Fruit fly (Drosophila melanogaster): ENCODE data around the gene Nmdmc.

- TF ChIP-seq EcR (GFP tag; optimal IDR thresholded peaks at IDR 0.05): no peak
- TF ChIP-seq CG8478 (optimal IDR thresholded peaks at IDR 0.05): no peak
- no peak for TF ChIP-seq pan (optimal IDR thresholded peaks at IDR 0.05)
- TF ChIP-seq psq (optimal IDR thresholded peaks at IDR 0.05): no peak
Observed at dm6 chr3R:9033619-9034401, 16.5 kb downstream of the Nmdmc start.

Data from whole organism.